Worm (Caenorhabditis elegans) whole organism, early embryonic: ENCODE results near the gene T02D1.7.

Experiments used
- aly-1 ChIP-seq: sonication (generic microtip); optimal IDR thresholded peaks from 2 replicates; lab custom pipeline; 2016; ENCODE audit warnings: missing genetic modification characterization, missing compliant biosample characterization
- ama-1 ChIP-seq: fragments of 150-350 bp; optimal IDR thresholded peaks from 2 replicates; lab custom pipeline; 2014
- ceh-13 ChIP-seq: fragments of 200-800 bp; sonication (Bioruptor generic); optimal IDR thresholded peaks from 2 replicates; lab custom pipeline; 2018; ENCODE audit warnings: mild to moderate bottlenecking, missing genetic modification characterization, missing compliant biosample characterization
- ceh-36 ChIP-seq: sonication (generic microtip); optimal IDR thresholded peaks from 2 replicates; lab custom pipeline; 2016; ENCODE audit warnings: missing genetic modification characterization, inconsistent platforms, missing compliant biosample characterization
- flt-1 ChIP-seq: fragments of 200-800 bp; sonication (Bioruptor generic); IDR thresholded peaks from 2 replicates; pipeline ENCODE4 v1.3.6; 2022; ENCODE audit warnings: missing genetic modification characterization, missing compliant biosample characterization
- hmbx-1 ChIP-seq: sonication (generic microtip); optimal IDR thresholded peaks from 2 replicates; lab custom pipeline; 2016; ENCODE audit warnings: mild to moderate bottlenecking, missing genetic modification characterization, missing compliant biosample characterization
- hmg-4 ChIP-seq: fragments of 200-800 bp; sonication (Bioruptor generic); optimal IDR thresholded peaks from 2 replicates; lab custom pipeline; 2018; ENCODE audit warnings: mild to moderate bottlenecking, missing genetic modification characterization, missing compliant biosample characterization
- tbx-37 ChIP-seq: fragments of 200-800 bp; sonication (Bioruptor generic); conservative IDR thresholded peaks from 2 replicates; pipeline ENCODE4 v1.3.6; 2022; ENCODE audit warnings: missing genetic modification reagents, missing genetic modification characterization, missing compliant biosample characterization
- tra-4 ChIP-seq: sonication (generic microtip); optimal IDR thresholded peaks from 2 replicates; lab custom pipeline; 2017; ENCODE audit warnings: missing genetic modification characterization, missing compliant biosample characterization

- no peak for TF ChIP-seq aly-1 (tag; lab: Kevin White, UChicago)
- no peak for TF ChIP-seq hmbx-1 (tag; lab: Kevin White, UChicago)
- TF ChIP-seq tbx-37 (GFP tag; lab: Robert Waterston, UW) = no peak
- no peak for TF ChIP-seq ceh-36
- no peak for TF ChIP-seq flt-1
- no peak for TF ChIP-seq ama-1 (lab: Kevin White, UChicago)
- TF ChIP-seq hmg-4 = no peak
- TF ChIP-seq ceh-13 (GFP tag; lab: Kevin White, UChicago) = no peak
- TF ChIP-seq tra-4 (tag; lab: Kevin White, UChicago) = no peak
These were observed 33.1 kb upstream of the T02D1.7 start, which contains the start of gene C06A12.19 for ce11 chrIV:17440001-17440400.
